Worm (Caenorhabditis elegans) whole organism, L1 larva: ENCODE results near the gene prk-2.
A peak's percentile ranks its signal among the peaks of the same experiment; 100 is the strongest.

Experiments used
- C04F5.9 ChIP-seq: sonication (generic microtip); optimal IDR thresholded peaks from 2 replicates; lab custom pipeline; 2016; ENCODE audit warnings: missing genetic modification characterization, missing compliant biosample characterization
- C16A3.4 ChIP-seq: fragments of 150-350 bp; optimal IDR thresholded peaks from 2 replicates; lab custom pipeline; 2014; ENCODE audit warnings: missing biosample characterization, missing genetic modification characterization
- C34B4.2 ChIP-seq: sonication (generic microtip); optimal IDR thresholded peaks from 2 replicates; lab custom pipeline; 2017; ENCODE audit warnings: mild to moderate bottlenecking, missing genetic modification characterization, missing compliant biosample characterization
- F16B12.6 ChIP-seq: fragments of 150-350 bp; optimal IDR thresholded peaks from 2 replicates; lab custom pipeline; 2014; ENCODE audit warnings: missing biosample characterization, missing genetic modification characterization
- aly-2 ChIP-seq: fragments of 150-350 bp; optimal IDR thresholded peaks from 2 replicates; lab custom pipeline; 2014; ENCODE audit warnings: missing biosample characterization, missing genetic modification characterization
- blmp-1 ChIP-seq: fragments of 150-350 bp; optimal IDR thresholded peaks from 2 replicates; lab custom pipeline; 2014; ENCODE audit warnings: missing biosample characterization, missing genetic modification characterization
- ceh-88 ChIP-seq: fragments of 200-800 bp; sonication (Bioruptor generic); IDR thresholded peaks from 2 replicates; pipeline ENCODE4 v1.3.6; 2022; ENCODE audit warnings: missing genetic modification characterization, missing compliant biosample characterization
- ceh-90 ChIP-seq: sonication (generic microtip); optimal IDR thresholded peaks from 2 replicates; lab custom pipeline; 2016; ENCODE audit warnings: missing genetic modification characterization, missing compliant biosample characterization
- ces-1 ChIP-seq: fragments of 150-350 bp; optimal IDR thresholded peaks from 2 replicates; lab custom pipeline; 2014; ENCODE audit warnings: missing biosample characterization, missing genetic modification reagents, missing genetic modification characterization
- dpl-1 ChIP-seq, 3 experiments: fragments of 150-350 bp in 2 of 3; sonication (generic microtip) in 1 of 3; optimal IDR thresholded peaks; 2 replicates each; lab custom pipeline; 2014 to 2017; ENCODE audit warnings: missing biosample characterization in 3 of 3, missing genetic modification characterization in 3 of 3, missing genetic modification reagents in 3 of 3
- dsc-1 ChIP-seq: sonication (generic microtip); optimal IDR thresholded peaks from 2 replicates; lab custom pipeline; 2016; ENCODE audit warnings: mild to moderate bottlenecking, missing genetic modification characterization, missing compliant biosample characterization
- efl-1 ChIP-seq, 4 experiments: fragments of 150-350 bp; optimal IDR thresholded peaks in 3 of 4; peaks in 1 of 4; 1 replicate in 1 of 4; 2 replicates in 3 of 4; lab custom pipeline; 2014; ENCODE audit warnings: missing biosample characterization in 2 of 4, missing genetic modification characterization in 2 of 4, missing genetic modification reagents in 2 of 4
- egl-27 ChIP-seq, 2 experiments: fragments of 150-350 bp in 1 of 2; sonication (generic microtip); optimal IDR thresholded peaks; 3 replicates each; lab custom pipeline; 2017 to 2018; ENCODE audit warnings: missing biosample characterization in 2 of 2, missing genetic modification characterization in 2 of 2, missing genetic modification reagents in 2 of 2
- elt-3 ChIP-seq, 6 experiments: fragments of 150-350 bp in 1 of 6; sonication (generic microtip); optimal IDR thresholded peaks; 2 replicates each; lab custom pipeline; 2017 to 2018; ENCODE audit warnings: missing biosample characterization in 6 of 6, missing genetic modification characterization in 6 of 6, inconsistent platforms in 1 of 6
- ets-5 ChIP-seq: fragments of 200-800 bp; sonication (Bioruptor generic); IDR thresholded peaks from 2 replicates; pipeline ENCODE4 v1.3.6; 2022; ENCODE audit warnings: missing genetic modification characterization, missing compliant biosample characterization
- fkh-10 ChIP-seq: sonication (generic microtip); optimal IDR thresholded peaks from 2 replicates; lab custom pipeline; 2017; ENCODE audit warnings: missing biosample characterization, missing genetic modification reagents, missing genetic modification characterization
- fkh-8 ChIP-seq: sonication (generic microtip); optimal IDR thresholded peaks from 2 replicates; lab custom pipeline; 2016; ENCODE audit warnings: mild to moderate bottlenecking, missing genetic modification characterization, missing compliant biosample characterization
- hlh-4 ChIP-seq: sonication (generic microtip); optimal IDR thresholded peaks from 2 replicates; lab custom pipeline; 2016; ENCODE audit warnings: mild to moderate bottlenecking, missing genetic modification characterization, missing compliant biosample characterization
- hpl-2 ChIP-seq: fragments of 150-350 bp; optimal IDR thresholded peaks from 2 replicates; lab custom pipeline; 2014; ENCODE audit warnings: missing biosample characterization, missing genetic modification reagents, missing genetic modification characterization
- jun-1 ChIP-seq: fragments of 150-350 bp; optimal IDR thresholded peaks from 2 replicates; lab custom pipeline; 2014; ENCODE audit warnings: missing biosample characterization, missing genetic modification reagents, missing genetic modification characterization
- lin-13 ChIP-seq: fragments of 150-350 bp; optimal IDR thresholded peaks from 2 replicates; lab custom pipeline; 2014; ENCODE audit warnings: missing biosample characterization, missing genetic modification reagents, missing genetic modification characterization
- lin-14 ChIP-seq: fragments of 200-800 bp; sonication (Bioruptor generic); optimal IDR thresholded peaks from 2 replicates; lab custom pipeline; 2018; ENCODE audit warnings: mild to moderate bottlenecking, missing genetic modification characterization, moderate library complexity, missing compliant biosample characterization
- lin-35 ChIP-seq, 2 experiments: fragments of 150-350 bp; optimal IDR thresholded peaks; 2 replicates each; lab custom pipeline; 2014; ENCODE audit warnings: missing biosample characterization in 2 of 2, missing genetic modification characterization in 2 of 2, missing genetic modification reagents in 2 of 2
- lin-39 ChIP-seq: fragments of 150-350 bp; optimal IDR thresholded peaks from 2 replicates; lab custom pipeline; 2014; ENCODE audit warnings: missing biosample characterization, missing genetic modification reagents, missing genetic modification characterization
- lsy-2 ChIP-seq, 2 experiments: fragments of 150-350 bp; optimal IDR thresholded peaks; 2 replicates each; lab custom pipeline; 2014; ENCODE audit warnings: missing biosample characterization in 2 of 2, missing genetic modification characterization in 2 of 2
- mdl-1 ChIP-seq, 2 experiments: fragments of 150-350 bp; optimal IDR thresholded peaks; 2 replicates each; lab custom pipeline; 2014 to 2017; ENCODE audit warnings: missing biosample characterization in 2 of 2, missing genetic modification characterization in 2 of 2, inconsistent platforms in 1 of 2
- mep-1 ChIP-seq: fragments of 150-350 bp; optimal IDR thresholded peaks from 2 replicates; lab custom pipeline; 2014; ENCODE audit warnings: missing biosample characterization, missing genetic modification characterization
- nhr-11 ChIP-seq: fragments of 150-350 bp; optimal IDR thresholded peaks from 2 replicates; lab custom pipeline; 2014; ENCODE audit warnings: missing biosample characterization, missing genetic modification characterization
- nhr-19 ChIP-seq: fragments of 200-800 bp; sonication (Bioruptor generic); conservative IDR thresholded peaks from 2 replicates; pipeline ENCODE4 v1.3.6; 2022; ENCODE audit warnings: missing genetic modification characterization, missing compliant biosample characterization
- nhr-20 ChIP-seq: sonication (generic microtip); optimal IDR thresholded peaks from 2 replicates; lab custom pipeline; 2016; ENCODE audit warnings: mild to moderate bottlenecking, missing genetic modification characterization, missing compliant biosample characterization
- nhr-28 ChIP-seq: fragments of 150-350 bp; optimal IDR thresholded peaks from 2 replicates; lab custom pipeline; 2014; ENCODE audit warnings: missing biosample characterization, missing genetic modification characterization
- nhr-71 ChIP-seq: sonication (generic microtip); optimal IDR thresholded peaks from 2 replicates; lab custom pipeline; 2016; ENCODE audit warnings: mild to moderate bottlenecking, missing genetic modification characterization, moderate library complexity, missing compliant biosample characterization
- nhr-77 ChIP-seq: fragments of 150-350 bp; optimal IDR thresholded peaks from 2 replicates; lab custom pipeline; 2014; ENCODE audit warnings: missing biosample characterization, missing genetic modification characterization
- nhr-84 ChIP-seq: sonication (generic microtip); optimal IDR thresholded peaks from 2 replicates; lab custom pipeline; 2017; ENCODE audit warnings: missing biosample characterization, missing genetic modification characterization
- nhr-85 ChIP-seq: sonication (generic microtip); peaks from one replicate; lab custom pipeline; 2016; ENCODE audit warnings: missing genetic modification characterization, inconsistent platforms, missing compliant biosample characterization
- nhr-90 ChIP-seq: sonication (generic microtip); optimal IDR thresholded peaks from 2 replicates; lab custom pipeline; 2016; ENCODE audit warnings: mild to moderate bottlenecking, missing genetic modification characterization, missing compliant biosample characterization; ENCODE audit not compliant: poor library complexity
- pqm-1 ChIP-seq: sonication (generic microtip); optimal IDR thresholded peaks from 3 replicates; lab custom pipeline; 2017; ENCODE audit warnings: missing biosample characterization, missing genetic modification characterization
- rnt-1 ChIP-seq: sonication (generic microtip); optimal IDR thresholded peaks from 2 replicates; lab custom pipeline; 2016; ENCODE audit warnings: mild to moderate bottlenecking, missing genetic modification characterization, moderate library complexity, missing compliant biosample characterization
- snu-23 ChIP-seq: sonication (generic microtip); optimal IDR thresholded peaks from 2 replicates; lab custom pipeline; 2016; ENCODE audit warnings: missing genetic modification characterization, missing compliant biosample characterization
- sup-37 ChIP-seq: fragments of 200-800 bp; sonication (Bioruptor generic); optimal IDR thresholded peaks from 2 replicates; lab custom pipeline; 2018; ENCODE audit warnings: mild to moderate bottlenecking, missing genetic modification characterization, missing compliant biosample characterization
- swsn-7 ChIP-seq: sonication (generic microtip); optimal IDR thresholded peaks from 2 replicates; lab custom pipeline; 2016; ENCODE audit warnings: missing genetic modification characterization, missing compliant biosample characterization
- tbx-2 ChIP-seq: sonication (generic microtip); optimal IDR thresholded peaks from 2 replicates; lab custom pipeline; 2016; ENCODE audit warnings: missing genetic modification characterization, missing compliant biosample characterization
- tlp-1 ChIP-seq: fragments of 150-350 bp; optimal IDR thresholded peaks from 2 replicates; lab custom pipeline; 2014; ENCODE audit warnings: missing biosample characterization, missing genetic modification characterization
- unc-130 ChIP-seq: fragments of 150-350 bp; optimal IDR thresholded peaks from 2 replicates; lab custom pipeline; 2017; ENCODE audit warnings: missing biosample characterization, missing genetic modification characterization, inconsistent platforms
- unc-98 ChIP-seq: fragments of 200-800 bp; sonication (Bioruptor generic); IDR thresholded peaks from 2 replicates; pipeline ENCODE4 v1.3.6; 2022; ENCODE audit warnings: missing genetic modification characterization, missing compliant biosample characterization
- xbp-1 ChIP-seq: sonication (generic microtip); optimal IDR thresholded peaks from 2 replicates; lab custom pipeline; 2016; ENCODE audit warnings: missing genetic modification characterization, missing compliant biosample characterization
- ztf-4 ChIP-seq: fragments of 150-350 bp; optimal IDR thresholded peaks from 2 replicates; lab custom pipeline; 2014; ENCODE audit warnings: missing biosample characterization, missing genetic modification characterization

prk-2 gene

DNA sequence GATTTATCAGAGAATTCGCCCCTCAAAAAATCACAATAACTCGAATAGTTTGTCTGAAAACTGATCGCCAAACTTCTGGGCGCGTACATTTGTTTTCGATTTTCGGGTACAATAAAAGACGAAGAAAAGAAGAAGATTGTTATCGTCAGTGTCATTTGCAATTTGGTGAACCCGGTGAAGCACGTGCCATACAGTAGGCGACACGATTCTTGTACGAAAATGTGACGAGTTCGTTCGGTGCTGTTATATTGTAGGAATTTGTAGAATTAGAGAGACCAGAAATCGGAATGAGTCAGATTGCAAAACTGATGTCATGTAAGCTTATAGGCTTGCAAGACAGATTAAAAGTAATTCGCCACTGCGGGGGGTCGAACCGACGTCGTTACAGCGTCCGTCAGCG is 2.2 kb downstream of the prk-2 start:
- peak in 1 of 2 experiments; percentile 6 for TF ChIP-seq lsy-2 (tag; optimal IDR thresholded peaks at IDR 0.05; lab: Kevin White, UChicago)
- no peak for TF ChIP-seq sup-37
- peak in 1 of 2 experiments; percentile 49 for TF ChIP-seq mdl-1 (tag; optimal IDR thresholded peaks at IDR 0.05; lab: Kevin White, UChicago)
- peak in 1 of 2 experiments; percentile 8 for TF ChIP-seq lin-35 (GFP tag; optimal IDR thresholded peaks at IDR 0.05; lab: Kevin White, UChicago)
- TF ChIP-seq nhr-85 (tag; lab: Kevin White, UChicago): peak; percentile 75
- TF ChIP-seq blmp-1: peak; percentile 27
- TF ChIP-seq C16A3.4 (tag; lab: Kevin White, UChicago): no peak
- TF ChIP-seq lin-14: peak; percentile 20
- no peak for TF ChIP-seq ceh-88
- TF ChIP-seq tlp-1: no peak

DNA sequence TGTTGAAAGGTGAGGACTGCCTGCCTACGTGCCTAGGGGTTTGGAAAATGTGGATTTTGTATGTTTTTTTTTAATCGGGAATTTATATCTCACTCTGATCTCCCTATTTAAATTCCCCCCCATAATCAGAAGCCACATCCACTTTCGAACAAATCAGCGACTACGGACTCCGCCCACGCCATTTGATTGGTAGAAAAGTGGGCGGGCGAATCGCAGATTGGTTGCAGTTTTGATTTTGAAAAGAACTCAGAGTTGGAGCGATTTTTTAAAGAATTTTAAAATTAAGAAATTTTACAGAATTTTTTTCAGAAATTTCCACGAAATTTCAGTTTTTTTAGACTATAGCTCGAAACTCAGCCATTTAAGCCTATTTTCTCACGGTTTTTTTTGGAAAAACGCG is 9.9 kb downstream of the prk-2 start:
- TF ChIP-seq ces-1 (GFP tag; lab: Kevin White, UChicago): no peak
- no peak for TF ChIP-seq nhr-11 (tag; lab: Kevin White, UChicago)
- TF ChIP-seq unc-98: no peak
- TF ChIP-seq lin-14: no peak
- TF ChIP-seq C04F5.9 (tag; lab: Kevin White, UChicago): no peak
- peak; percentile 3 for TF ChIP-seq nhr-85 (tag; lab: Kevin White, UChicago)

DNA sequence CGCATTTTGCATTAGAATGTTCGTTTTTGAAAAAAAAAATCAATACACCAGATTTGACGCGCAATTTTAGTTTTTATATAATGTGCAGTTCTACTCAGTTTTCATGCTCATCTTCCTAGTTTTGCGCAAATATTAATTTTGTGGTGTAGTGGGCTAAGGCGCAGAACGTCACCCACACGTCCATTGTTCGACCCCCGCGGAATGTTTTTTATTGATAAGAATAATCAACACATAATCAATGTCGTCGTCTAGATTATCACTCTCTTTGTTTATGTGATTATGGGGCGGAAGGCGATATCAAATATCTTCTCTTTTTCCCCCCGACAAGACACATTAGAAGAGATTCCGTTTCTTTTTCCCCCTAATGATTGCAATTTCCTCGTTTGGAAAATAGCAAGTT is 14.2 kb downstream of the prk-2 start:
- TF ChIP-seq blmp-1: peak; percentile 71
- TF ChIP-seq aly-2 (tag; lab: Kevin White, UChicago): no peak
- TF ChIP-seq unc-98: no peak
- peak in 5 of 6 experiments; percentile 13 to 81 (median 64) for TF ChIP-seq elt-3 (tag; optimal IDR thresholded peaks at IDR 0.05; lab: Kevin White, UChicago)
- TF ChIP-seq fkh-10 (GFP tag; lab: Kevin White, UChicago): no peak
- TF ChIP-seq efl-1 (optimal IDR thresholded peaks at IDR 0.05; lab: Kevin White, UChicago): no peak
- TF ChIP-seq efl-1 (GFP tag; optimal IDR thresholded peaks at IDR 0.05 in 1 of 2; lab: Kevin White, UChicago): peak in 1 of 2 experiments; percentile 58
- peak in 1 of 2 experiments; percentile 1 for TF ChIP-seq lin-35 (GFP tag; optimal IDR thresholded peaks at IDR 0.05; lab: Kevin White, UChicago)
- no peak for TF ChIP-seq nhr-90 (tag; lab: Kevin White, UChicago)
- TF ChIP-seq, all 84 proteins: peak for 4

DNA sequence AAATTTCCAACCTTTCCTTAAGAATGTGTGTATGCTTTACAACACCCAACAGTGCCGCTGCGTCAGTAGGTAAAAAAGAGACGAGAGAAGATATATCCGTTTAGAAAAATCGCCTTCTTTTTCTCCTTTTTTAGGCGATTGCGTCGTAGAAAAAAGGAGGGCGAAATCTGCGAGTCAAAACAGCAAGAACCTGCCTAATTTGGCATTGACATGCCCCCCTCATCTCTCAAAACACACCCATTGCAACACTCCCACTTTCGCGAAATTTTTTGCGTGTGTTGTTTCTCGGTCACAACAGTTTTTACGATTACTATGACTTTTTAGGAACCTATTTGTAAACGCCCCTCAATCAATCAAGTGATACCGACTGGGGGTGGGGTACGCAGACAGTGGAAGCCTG is 18.3 kb downstream of the prk-2 start:
- no peak for TF ChIP-seq unc-130 (tag; lab: Kevin White, UChicago)
- TF ChIP-seq nhr-84 (tag; lab: Kevin White, UChicago): no peak
- TF ChIP-seq pqm-1 (tag; lab: Kevin White, UChicago): no peak
- TF ChIP-seq C16A3.4 (tag; lab: Kevin White, UChicago): no peak
- no peak for TF ChIP-seq ets-5 (GFP tag; lab: Robert Waterston, UW)
- TF ChIP-seq dsc-1 (tag; lab: Kevin White, UChicago): no peak
- no peak for TF ChIP-seq fkh-8
- TF ChIP-seq jun-1 (tag; lab: Kevin White, UChicago): no peak
- TF ChIP-seq aly-2 (tag; lab: Kevin White, UChicago): no peak
- no peak for TF ChIP-seq nhr-28
- TF ChIP-seq C34B4.2 (tag; lab: Kevin White, UChicago): no peak
- TF ChIP-seq snu-23 (GFP tag; lab: Kevin White, UChicago): peak; percentile 40
- no peak for TF ChIP-seq rnt-1 (tag; lab: Kevin White, UChicago)
- TF ChIP-seq swsn-7 (tag; lab: Kevin White, UChicago): no peak
- TF ChIP-seq hlh-4 (tag; lab: Kevin White, UChicago): no peak
- TF ChIP-seq nhr-20: peak; percentile 16
- no peak for TF ChIP-seq nhr-77
- no peak for TF ChIP-seq egl-27 (tag; optimal IDR thresholded peaks at IDR 0.05; lab: Kevin White, UChicago)
- TF ChIP-seq nhr-71 (tag; lab: Kevin White, UChicago): no peak
- no peak for TF ChIP-seq tbx-2 (tag; lab: Kevin White, UChicago)
- TF ChIP-seq xbp-1 (tag; lab: Kevin White, UChicago): no peak
- TF ChIP-seq hpl-2 (GFP tag; lab: Kevin White, UChicago): no peak
- no peak for TF ChIP-seq ceh-90
- no peak for TF ChIP-seq F16B12.6 (tag; lab: Kevin White, UChicago)
- TF ChIP-seq nhr-19 (GFP tag; lab: Robert Waterston, UW): no peak
- no peak for TF ChIP-seq C04F5.9 (tag; lab: Kevin White, UChicago)
- TF ChIP-seq lin-13 (GFP tag; lab: Kevin White, UChicago): no peak
- no peak for TF ChIP-seq sup-37
- peak; percentile 30 for TF ChIP-seq mep-1 (tag; lab: Kevin White, UChicago)
- peak; percentile 78 for TF ChIP-seq blmp-1
- no peak for TF ChIP-seq lin-39 (tag; lab: Kevin White, UChicago)
- TF ChIP-seq lin-14: peak; percentile 74
- TF ChIP-seq dpl-1 (GFP tag; optimal IDR thresholded peaks at IDR 0.05; lab: Kevin White, UChicago): no peak
- TF ChIP-seq ztf-4: no peak
